Worm (Caenorhabditis elegans): ENCODE measurements around the gene twk-26.

Gene twk-26

ce11 chrX:3034203-3034602 lies 20.4 kb downstream of the twk-26 start, which contains the start of gene M02F4.2:
TSS of gene M02F4.2 (minus strand) at chrX:3034303.
- no peak for TF ChIP-seq scrt-1 (GFP tag; IDR thresholded peaks at IDR 0.05)
- no peak for TF ChIP-seq aly-1 (tag; optimal IDR thresholded peaks at IDR 0.05)
- no peak for TF ChIP-seq ceh-13 (GFP tag; optimal IDR thresholded peaks at IDR 0.05)
- no peak for TF ChIP-seq hmg-4 (GFP tag; optimal IDR thresholded peaks at IDR 0.05)
- TF ChIP-seq tra-4 (tag; optimal IDR thresholded peaks at IDR 0.05): no peak
- TF ChIP-seq hmbx-1 (tag; optimal IDR thresholded peaks at IDR 0.05): no peak
- no peak for TF ChIP-seq ceh-36 (tag; optimal IDR thresholded peaks at IDR 0.05)
- TF ChIP-seq tbx-37 (GFP tag; conservative IDR thresholded peaks at IDR 0.05): no peak
- TF ChIP-seq pes-1 (GFP tag; IDR thresholded peaks at IDR 0.05): no peak
- TF ChIP-seq ama-1 (optimal IDR thresholded peaks at IDR 0.05): no peak
- no peak for TF ChIP-seq flt-1 (GFP tag; IDR thresholded peaks at IDR 0.05)
- no peak for TF ChIP-seq tbx-11 (GFP tag; IDR thresholded peaks at IDR 0.05)
- no peak for TF ChIP-seq B0310.2 (tag; optimal IDR thresholded peaks at IDR 0.05)
- no peak for TF ChIP-seq F13C5.2 (tag; optimal IDR thresholded peaks at IDR 0.05)
- no peak for TF ChIP-seq hnd-1 (tag; optimal IDR thresholded peaks at IDR 0.05)
- no peak for TF ChIP-seq sea-1 (GFP tag; conservative IDR thresholded peaks at IDR 0.05)

- TF ChIP-seq tra-4 (tag; optimal IDR thresholded peaks at IDR 0.05) (no peak), ets-7 (tag; optimal IDR thresholded peaks at IDR 0.05) (no peak)
These were observed 21.1 kb downstream of the twk-26 start for ce11 chrX:3033492-3033891.

- TF ChIP-seq scrt-1 (GFP tag; IDR thresholded peaks at IDR 0.05): no peak
- no peak for TF ChIP-seq hmbx-1 (tag; optimal IDR thresholded peaks at IDR 0.05)
- no peak for TF ChIP-seq aly-1 (tag; optimal IDR thresholded peaks at IDR 0.05)
- TF ChIP-seq ets-7 (tag; optimal IDR thresholded peaks at IDR 0.05): no peak
- no peak for TF ChIP-seq hnd-1 (tag; optimal IDR thresholded peaks at IDR 0.05)
- TF ChIP-seq sea-1 (GFP tag; conservative IDR thresholded peaks at IDR 0.05): no peak
- TF ChIP-seq F13C5.2 (tag; optimal IDR thresholded peaks at IDR 0.05): no peak
- TF ChIP-seq flt-1 (GFP tag; IDR thresholded peaks at IDR 0.05): no peak
- no peak for TF ChIP-seq tra-4 (tag; optimal IDR thresholded peaks at IDR 0.05)
- TF ChIP-seq ceh-36 (tag; optimal IDR thresholded peaks at IDR 0.05): no peak
These were observed 23.1 kb downstream of the twk-26 start, which contains the start of gene clec-265 for ce11 chrX:3031484-3031883. TSS of gene clec-265 (plus strand) at chrX:3031783.

ce11 chrX:3029030-3029429 lies 25.6 kb downstream of the twk-26 start, which contains the start of gene M02F4.1:
TSS of gene M02F4.1 (minus strand) at chrX:3029130.
- no peak for TF ChIP-seq flt-1 (GFP tag; IDR thresholded peaks at IDR 0.05)
- TF ChIP-seq ama-1 (optimal IDR thresholded peaks at IDR 0.05): no peak
- no peak for TF ChIP-seq scrt-1 (GFP tag; IDR thresholded peaks at IDR 0.05)
- TF ChIP-seq F13C5.2 (tag; optimal IDR thresholded peaks at IDR 0.05): no peak
- TF ChIP-seq B0310.2 (tag; optimal IDR thresholded peaks at IDR 0.05): no peak
- no peak for TF ChIP-seq ceh-13 (GFP tag; optimal IDR thresholded peaks at IDR 0.05)
- no peak for TF ChIP-seq aly-1 (tag; optimal IDR thresholded peaks at IDR 0.05)
- no peak for TF ChIP-seq ceh-36 (tag; optimal IDR thresholded peaks at IDR 0.05)
- TF ChIP-seq tbx-37 (GFP tag; conservative IDR thresholded peaks at IDR 0.05): no peak
- no peak for TF ChIP-seq hmbx-1 (tag; optimal IDR thresholded peaks at IDR 0.05)

- TF ChIP-seq ceh-13 (GFP tag; optimal IDR thresholded peaks at IDR 0.05) (no peak), sea-1 (GFP tag; conservative IDR thresholded peaks at IDR 0.05) (no peak), hnd-1 (tag; optimal IDR thresholded peaks at IDR 0.05) (no peak), tra-4 (tag; optimal IDR thresholded peaks at IDR 0.05) (no peak), ama-1 (optimal IDR thresholded peaks at IDR 0.05) (no peak), B0310.2 (tag; optimal IDR thresholded peaks at IDR 0.05) (no peak), tbx-37 (GFP tag; conservative IDR thresholded peaks at IDR 0.05) (no peak), hmbx-1 (tag; optimal IDR thresholded peaks at IDR 0.05) (no peak), hmg-4 (GFP tag; optimal IDR thresholded peaks at IDR 0.05) (no peak), scrt-1 (GFP tag; IDR thresholded peaks at IDR 0.05) (no peak), flt-1 (GFP tag; IDR thresholded peaks at IDR 0.05) (no peak), ets-7 (tag; optimal IDR thresholded peaks at IDR 0.05) (no peak), pes-1 (GFP tag; IDR thresholded peaks at IDR 0.05) (no peak), aly-1 (tag; optimal IDR thresholded peaks at IDR 0.05) (no peak), tbx-11 (GFP tag; IDR thresholded peaks at IDR 0.05) (no peak), F13C5.2 (tag; optimal IDR thresholded peaks at IDR 0.05) (no peak), ceh-36 (tag; optimal IDR thresholded peaks at IDR 0.05) (no peak)
These were observed 29.5 kb downstream of the twk-26 start for ce11 chrX:3025145-3025544.

- TF ChIP-seq pes-1 (GFP tag; IDR thresholded peaks at IDR 0.05): no peak
- TF ChIP-seq B0310.2 (tag; optimal IDR thresholded peaks at IDR 0.05): no peak
- no peak for TF ChIP-seq ceh-13 (GFP tag; optimal IDR thresholded peaks at IDR 0.05)
- TF ChIP-seq scrt-1 (GFP tag; IDR thresholded peaks at IDR 0.05): no peak
- no peak for TF ChIP-seq ama-1 (optimal IDR thresholded peaks at IDR 0.05)
- TF ChIP-seq aly-1 (tag; optimal IDR thresholded peaks at IDR 0.05): no peak
- TF ChIP-seq tbx-11 (GFP tag; IDR thresholded peaks at IDR 0.05): no peak
- TF ChIP-seq tbx-37 (GFP tag; conservative IDR thresholded peaks at IDR 0.05): no peak
- TF ChIP-seq F13C5.2 (tag; optimal IDR thresholded peaks at IDR 0.05): no peak
- no peak for TF ChIP-seq sea-1 (GFP tag; conservative IDR thresholded peaks at IDR 0.05)
These were observed 29.9 kb downstream of the twk-26 start, which contains the start of gene aqp-7 for ce11 chrX:3024637-3025113. TSS of gene aqp-7 (plus strand) at chrX:3025063.

- no peak for TF ChIP-seq hnd-1 (tag; optimal IDR thresholded peaks at IDR 0.05)
- no peak for TF ChIP-seq B0310.2 (tag; optimal IDR thresholded peaks at IDR 0.05)
- no peak for TF ChIP-seq ceh-36 (tag; optimal IDR thresholded peaks at IDR 0.05)
- TF ChIP-seq aly-1 (tag; optimal IDR thresholded peaks at IDR 0.05): no peak
- no peak for TF ChIP-seq hmg-4 (GFP tag; optimal IDR thresholded peaks at IDR 0.05)
- no peak for TF ChIP-seq pes-1 (GFP tag; IDR thresholded peaks at IDR 0.05)
- no peak for TF ChIP-seq sea-1 (GFP tag; conservative IDR thresholded peaks at IDR 0.05)
- TF ChIP-seq ceh-13 (GFP tag; optimal IDR thresholded peaks at IDR 0.05): no peak
These were observed 31.0 kb downstream of the twk-26 start for ce11 chrX:3023552-3024183.
